Fruit fly (Drosophila melanogaster): Measurements from ENCODE around the gene CG4291.

CG4291 gene

DNA sequence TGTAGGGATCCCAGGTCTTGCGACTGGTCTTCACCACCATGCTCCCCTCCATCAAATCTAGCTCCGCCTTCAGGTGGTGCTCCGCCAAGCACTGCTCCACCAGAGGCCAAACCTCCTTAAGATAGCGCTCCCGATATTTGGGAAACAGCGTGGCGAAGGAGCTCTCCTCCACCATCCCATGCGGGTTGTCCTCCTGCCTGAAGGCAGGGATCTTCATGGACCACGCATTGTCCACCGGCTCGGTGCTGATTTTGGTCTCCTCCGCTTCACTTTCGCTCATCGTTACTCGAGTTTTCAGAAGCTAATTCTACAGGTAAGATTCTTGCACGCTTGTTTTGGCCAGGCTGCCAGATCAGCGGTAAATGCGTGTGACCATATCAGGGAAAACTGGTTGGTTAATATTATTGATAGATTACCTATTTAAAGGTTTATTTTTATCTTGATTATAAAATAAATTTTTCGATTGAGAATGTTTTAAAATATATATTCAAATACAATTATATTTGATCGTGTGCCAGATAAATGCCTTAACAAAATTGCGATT, 17.0 kb upstream of the CG4291 start, which contains the start of gene dbe:
TSS of gene dbe (minus strand) at position 361 of the 544 bp plus-strand sequence.
- no peak for TF ChIP-seq CG17801 (GFP tag; optimal IDR thresholded peaks at IDR 0.05; ENCODE audit: partially characterized antibody)

- TF ChIP-seq CG17801 (GFP tag; optimal IDR thresholded peaks at IDR 0.05; ENCODE audit: partially characterized antibody) = no peak
Measured at dm6 chr2L:868961-869360, 16.4 kb upstream of the CG4291 start.

DNA sequence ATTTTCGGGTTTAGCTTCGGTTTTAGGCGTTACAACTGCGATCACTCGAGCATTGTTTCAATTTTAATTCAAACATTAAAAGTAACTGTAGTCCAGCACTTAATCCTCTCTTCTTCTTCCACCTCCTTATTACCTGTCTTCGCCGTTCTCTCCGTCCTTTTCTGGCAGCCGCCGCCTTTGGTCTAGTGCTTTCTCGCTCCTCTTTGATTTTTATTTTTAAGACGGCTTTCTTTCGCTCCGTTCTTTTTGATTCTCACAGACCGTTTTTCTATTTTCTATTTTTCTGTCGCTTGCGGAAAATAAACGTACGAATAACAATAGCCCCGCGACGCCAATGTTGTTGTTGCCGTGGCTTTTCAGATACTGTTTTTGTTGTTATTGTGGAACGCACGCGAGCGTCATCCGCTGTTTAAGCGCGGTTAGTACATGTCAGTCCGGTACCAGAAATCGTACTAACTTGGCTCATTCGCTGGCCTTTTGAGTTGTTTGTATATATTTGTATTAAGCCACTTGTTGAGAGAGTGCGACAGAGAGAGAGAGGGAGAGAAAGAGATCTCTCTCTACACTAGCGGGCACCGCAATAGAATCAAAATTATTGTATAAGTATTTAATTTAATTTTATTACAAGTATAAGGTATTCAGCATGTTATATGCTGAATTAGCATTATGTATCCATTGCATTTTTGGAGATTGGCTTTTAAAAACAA, 15.5 kb upstream of the CG4291 start, which contains the start of gene aru:
TSS of gene aru (minus strand) at position 456 of the 707 bp plus-strand sequence.
- TF ChIP-seq CG17801 (GFP tag; optimal IDR thresholded peaks at IDR 0.05; ENCODE audit: partially characterized antibody) = peak; percentile 51

DNA sequence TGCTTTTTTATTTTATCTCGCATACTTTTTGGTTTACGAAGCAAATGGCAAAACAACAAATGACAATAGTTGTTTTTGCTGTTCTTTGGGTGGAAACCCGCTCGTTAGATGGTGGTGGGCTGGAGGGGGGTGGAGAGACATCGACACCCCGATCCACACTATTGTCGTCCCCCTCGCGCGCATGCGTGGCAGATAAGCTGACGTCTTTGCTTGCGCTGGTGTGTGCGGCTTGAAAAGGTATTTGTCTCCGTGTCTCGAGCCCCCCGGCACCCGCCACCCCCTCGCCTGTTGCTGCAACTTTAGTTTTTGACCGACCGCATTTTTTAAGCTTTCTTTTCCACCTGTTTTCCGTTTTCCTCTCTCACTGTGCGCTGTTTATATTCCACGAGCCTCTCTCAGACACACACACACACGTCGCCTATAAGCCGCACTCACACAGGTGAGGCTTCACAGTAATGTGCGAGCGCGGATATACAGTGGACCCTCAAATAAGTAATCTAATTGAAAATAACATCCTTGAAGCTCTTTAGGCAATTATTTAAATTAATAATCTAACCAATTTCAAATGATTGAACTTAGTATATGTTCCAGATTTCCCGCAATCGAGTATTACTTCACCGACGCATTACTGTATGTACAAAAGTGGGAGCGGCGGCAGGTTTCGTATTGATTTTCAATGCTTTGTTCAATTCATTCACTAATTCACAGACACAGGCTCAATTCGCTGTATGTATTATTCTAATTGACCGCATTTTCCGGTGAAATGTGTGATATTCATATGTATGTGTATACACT, 14.6 kb upstream of the CG4291 start:
- peak; percentile 97 for TF ChIP-seq CG17801 (GFP tag; optimal IDR thresholded peaks at IDR 0.05; ENCODE audit: partially characterized antibody)

DNA sequence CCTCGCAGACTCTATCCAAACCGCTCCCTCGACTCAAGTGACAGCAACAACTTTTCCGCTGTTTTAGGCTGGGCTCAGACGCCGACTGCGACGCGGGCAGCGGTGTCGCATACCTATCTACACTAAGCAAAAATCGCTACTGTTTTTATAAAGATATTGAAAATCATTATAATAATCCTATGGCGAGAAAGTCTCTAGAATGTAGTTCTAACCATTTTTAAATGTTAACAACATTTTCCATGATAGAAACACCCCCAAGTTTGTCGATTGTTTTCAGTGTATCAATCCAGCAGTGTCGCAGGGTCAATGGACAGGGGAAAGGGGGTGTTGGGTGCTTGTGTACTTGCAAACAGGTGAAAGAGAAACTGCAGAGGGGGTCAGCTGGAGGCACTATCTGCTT, 13.3 kb upstream of the CG4291 start:
- TF ChIP-seq CG17801 (GFP tag; optimal IDR thresholded peaks at IDR 0.05; ENCODE audit: partially characterized antibody) = peak; percentile 97

DNA sequence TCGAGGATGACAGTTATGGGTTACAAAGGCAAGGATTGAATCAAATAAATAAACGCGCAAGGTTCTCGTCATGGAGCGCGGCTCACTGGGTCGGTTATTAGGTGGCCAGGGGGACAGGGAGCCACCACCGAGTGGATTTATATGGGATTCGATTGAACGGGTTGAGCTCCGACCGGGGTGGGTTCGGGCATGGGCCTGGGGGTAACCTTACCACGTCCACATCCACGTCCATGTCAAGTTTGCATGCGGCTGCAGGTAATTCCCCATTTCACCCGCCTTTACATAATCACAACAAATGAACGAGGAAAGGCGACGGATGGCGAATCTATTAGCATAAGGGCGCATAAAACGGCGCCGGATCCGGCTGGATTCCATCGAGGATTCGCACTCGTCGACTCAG, 7.4 kb upstream of the CG4291 start, which contains the start of gene CG13950:
TSS of gene CG13950 (plus strand) at position 301 of the 400 bp plus-strand sequence.
- TF ChIP-seq CG17801 (GFP tag; optimal IDR thresholded peaks at IDR 0.05; ENCODE audit: partially characterized antibody) = no peak

dm6 chr2L:857897-858517, 5.5 kb upstream of the CG4291 start:
- TF ChIP-seq CG17801 (GFP tag; optimal IDR thresholded peaks at IDR 0.05; ENCODE audit: partially characterized antibody) = no peak

- TF ChIP-seq CG17801 (GFP tag; optimal IDR thresholded peaks at IDR 0.05; ENCODE audit: partially characterized antibody) = no peak
Measured at dm6 chr2L:856690-857488, 4.4 kb upstream of the CG4291 start.

- TF ChIP-seq CG17801 (GFP tag; optimal IDR thresholded peaks at IDR 0.05; ENCODE audit: partially characterized antibody) = no peak
Measured at dm6 chr2L:856001-856400, 3.5 kb upstream of the CG4291 start.

dm6 chr2L:855052-855547, 2.6 kb upstream of the CG4291 start, which contains the start of gene CG13949:
Gene CG13949 (plus strand): TSS chr2L:855337.
- TF ChIP-seq CG17801 (GFP tag; optimal IDR thresholded peaks at IDR 0.05; ENCODE audit: partially characterized antibody) = no peak

DNA sequence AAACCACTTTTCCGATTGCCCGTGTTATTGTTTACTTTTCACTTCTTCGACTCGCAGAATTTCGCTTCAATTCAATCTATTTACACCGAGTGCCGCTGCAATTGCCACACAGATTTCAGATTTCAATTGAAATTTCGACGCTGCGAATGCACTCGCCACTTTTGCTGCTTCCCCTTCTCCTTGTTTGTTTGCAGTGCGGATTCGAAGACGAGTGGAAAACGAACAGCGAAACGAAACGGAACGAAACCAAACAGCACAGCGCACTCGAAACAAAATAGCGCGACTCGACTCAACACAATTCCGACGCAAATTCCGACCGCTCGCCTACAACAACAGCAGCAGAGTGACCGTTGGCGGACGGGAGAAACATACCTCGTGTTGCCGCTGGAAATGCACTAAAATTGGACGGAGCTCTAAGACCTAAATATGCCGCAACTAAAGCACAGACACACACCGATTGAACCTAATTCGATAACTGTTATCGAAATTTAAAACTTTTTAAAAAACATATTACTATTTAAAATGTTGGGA, 1.7 kb downstream of the CG4291 start, which contains the start of gene drongo:
TSS of gene drongo (minus strand) at position 345 of the 531 bp plus-strand sequence.
- TF ChIP-seq CG17801 (GFP tag; optimal IDR thresholded peaks at IDR 0.05; ENCODE audit: partially characterized antibody) = peak; percentile 25

DNA sequence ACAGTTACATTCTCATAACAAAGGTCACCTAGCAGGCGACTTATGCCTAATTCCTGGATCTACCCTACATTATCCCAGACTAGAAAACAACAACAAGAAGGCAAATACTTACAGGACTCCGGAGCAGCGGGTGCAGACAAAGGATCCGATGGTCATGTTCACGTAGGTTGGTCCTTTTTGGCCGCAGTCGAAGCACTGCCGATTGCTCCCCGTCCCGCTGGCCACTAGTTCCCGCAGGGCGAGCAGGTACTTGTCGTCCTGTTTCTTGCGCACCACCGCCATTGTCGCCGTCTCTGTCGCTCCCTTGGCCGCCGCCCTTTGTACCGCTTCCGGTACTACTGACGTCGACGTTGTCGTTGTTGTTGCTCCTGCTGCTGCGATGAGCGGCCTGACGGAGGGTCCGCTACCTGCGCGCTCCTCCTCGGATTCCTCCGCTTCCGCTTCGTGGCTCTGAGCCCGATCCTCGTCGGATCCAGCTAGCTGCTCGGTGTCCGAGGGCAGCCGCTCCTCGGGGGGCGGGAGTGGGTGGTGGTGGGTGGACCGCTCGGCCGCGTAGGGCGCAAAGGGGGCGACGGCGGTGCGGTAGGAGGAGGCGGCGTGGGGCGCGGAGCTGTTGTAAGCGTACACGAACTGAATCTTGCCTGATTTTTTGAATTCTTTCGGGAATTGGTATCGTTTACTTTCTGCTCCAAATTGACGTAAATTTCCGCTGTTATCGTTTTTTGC, 2.6 kb downstream of the CG4291 start:
- no peak for TF ChIP-seq CG17801 (GFP tag; optimal IDR thresholded peaks at IDR 0.05; ENCODE audit: partially characterized antibody)

DNA sequence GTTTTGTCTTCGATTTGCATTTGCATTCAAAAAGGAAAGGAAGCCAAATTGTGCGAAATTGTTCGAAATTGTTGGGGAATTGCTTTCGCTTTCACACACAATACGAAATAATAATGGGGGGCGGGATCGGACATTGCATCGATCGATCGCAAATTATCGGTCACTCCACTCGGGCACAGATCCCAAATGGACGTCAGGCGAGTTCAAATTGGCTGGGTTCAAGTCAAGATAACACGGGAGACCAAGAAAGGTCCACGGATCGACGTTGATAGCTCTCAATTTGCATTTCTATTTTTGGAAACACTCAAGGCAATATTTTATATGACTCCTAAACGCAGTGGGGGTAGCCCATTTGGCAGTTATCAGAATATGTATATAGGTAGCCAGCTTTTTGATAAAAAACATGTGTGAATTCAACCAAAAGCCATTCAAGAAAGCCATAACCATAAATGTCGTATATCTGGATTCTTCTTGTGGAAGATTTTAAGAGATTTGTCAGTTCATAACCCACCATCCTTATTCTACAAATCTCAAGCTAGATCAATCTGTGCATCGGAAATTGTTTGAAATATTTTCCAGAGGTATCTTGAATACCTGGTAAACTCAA, 3.3 kb downstream of the CG4291 start:
- TF ChIP-seq CG17801 (GFP tag; optimal IDR thresholded peaks at IDR 0.05; ENCODE audit: partially characterized antibody) = no peak

All from ovary, adult (tissue).